Fruit fly (Drosophila melanogaster) whole organism, embryonic: ENCODE measurements around the gene gb.

Experiments
- CG17829 ChIP-seq: fragments of 200-800 bp; optimal IDR thresholded peaks from 2 replicates; lab custom pipeline; 2019; ENCODE audit warnings: missing biosample characterization, mild to moderate bottlenecking, missing genetic modification characterization, moderate library complexity
- CG4617 ChIP-seq: fragments of 200-800 bp; sonication (Bioruptor generic); optimal IDR thresholded peaks from 3 replicates; lab custom pipeline; 2016; ENCODE audit warnings: missing biosample characterization, missing genetic modification characterization, borderline replicate concordance
- CG7928 ChIP-seq: fragments of 200-800 bp; sonication (Bioruptor generic); optimal IDR thresholded peaks from 2 replicates; lab custom pipeline; 2017; ENCODE audit warnings: missing biosample characterization, mild to moderate bottlenecking, missing genetic modification characterization
- lbe ChIP-seq: fragments of 200-800 bp; sonication (Bioruptor generic); optimal IDR thresholded peaks from 2 replicates; lab custom pipeline; 2016; ENCODE audit warnings: missing biosample characterization, mild to moderate bottlenecking, missing genetic modification characterization
- pan ChIP-seq, 4 experiments: fragments of >200 bp in 3 of 4; fragments of 200-800 bp in 1 of 4; sonication (Bioruptor generic) in 1 of 4; optimal IDR thresholded peaks in 3 of 4; IDR thresholded peaks in 1 of 4; 2 replicates each; pipeline versions ENCODE4 v1.3.6 to Lab custom; 2017 to 2022; ENCODE audit warnings: missing biosample characterization in 2 of 4, missing genetic modification characterization in 2 of 4, mixed read lengths in 1 of 4
- pfk ChIP-seq: fragments of 200-800 bp; sonication (Bioruptor generic); optimal IDR thresholded peaks from 2 replicates; lab custom pipeline; 2018; ENCODE audit warnings: missing biosample characterization, mild to moderate bottlenecking, missing genetic modification characterization, moderate library complexity
- z ChIP-seq: fragments of 200-800 bp; sonication (Bioruptor generic); IDR thresholded peaks from 3 replicates; pipeline ENCODE4 v1.3.6; 2022; ENCODE audit warnings: missing biosample characterization, missing genetic modification characterization

dm6 chr3R:27087549-27087948 lies 24.5 kb downstream of the gb start, which contains the start of gene Cpr97Ea:
- TF ChIP-seq CG17829 (tag; lab: Kevin White, UChicago): no peak
- TF ChIP-seq z (GFP tag; lab: Robert Waterston, UW): no peak
- TF ChIP-seq pfk (GFP tag; lab: Kevin White, UChicago): no peak
- no peak for TF ChIP-seq lbe (GFP tag; lab: Kevin White, UChicago)
- no peak for TF ChIP-seq pan (optimal IDR thresholded peaks at IDR 0.05; lab: Kevin White, UChicago)
- TF ChIP-seq pan (GFP tag; optimal IDR thresholded peaks at IDR 0.05 in 1 of 2, IDR thresholded peaks at IDR 0.05 in 1 of 2): no peak
- no peak for TF ChIP-seq CG7928 (GFP tag; lab: Kevin White, UChicago)
- no peak for TF ChIP-seq CG4617 (GFP tag; lab: Kevin White, UChicago)
